Worm (Caenorhabditis elegans): ENCODE results near the gene Y111B2A.2.

ce11 chrIII:12537239-12537845, 41.5 kb downstream of the Y111B2A.2 start:
- TF ChIP-seq ama-1 (optimal IDR thresholded peaks at IDR 0.05) (no peak), hmg-4 (GFP tag; optimal IDR thresholded peaks at IDR 0.05) (no peak)

Data from whole organism, early embryonic.